Worm (Caenorhabditis elegans): ENCODE measurements around the gene F02A9.1.

F02A9.1 gene

DNA sequence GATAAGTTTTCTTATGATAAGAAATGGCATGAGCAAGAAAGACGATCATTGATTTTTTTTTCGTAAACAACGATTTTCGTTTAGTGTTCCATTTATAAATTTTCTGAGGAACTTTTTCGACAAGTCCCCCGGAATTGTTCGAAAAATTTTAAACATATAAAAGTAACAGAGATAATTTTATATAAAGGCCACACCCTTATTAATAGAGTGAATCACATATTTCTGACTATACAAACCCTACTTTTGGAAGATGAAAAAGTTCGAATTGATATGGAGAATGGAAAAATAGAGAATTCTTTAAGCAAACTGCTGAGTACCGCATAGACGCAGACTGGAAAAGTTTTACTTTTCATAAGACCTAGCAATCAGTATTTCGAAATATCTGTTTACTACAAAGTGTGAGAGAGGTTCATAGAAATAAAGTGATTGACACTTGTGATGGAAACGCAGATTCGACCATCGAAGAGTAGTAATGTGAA lies 26.4 kb downstream of the F02A9.1 start (continued):
- TF ChIP-seq efl-1 (optimal IDR thresholded peaks at IDR 0.05) (peak; percentile 46 to 66), efl-1 (GFP tag; optimal IDR thresholded peaks at IDR 0.05 in 1 of 2) (peak; percentile 53 to 95), nhr-84 (tag; optimal IDR thresholded peaks at IDR 0.05) (no peak), mab-9 (GFP tag; IDR thresholded peaks at IDR 0.05) (peak; percentile 80), zag-1 (tag; optimal IDR thresholded peaks at IDR 0.05) (no peak), snpc-4 (tag; optimal IDR thresholded peaks at IDR 0.05) (peak; percentile 47), F16B12.6 (tag; optimal IDR thresholded peaks at IDR 0.05) (peak; percentile 30), nhr-20 (tag; optimal IDR thresholded peaks at IDR 0.05) (peak; percentile 84), ceh-8 (GFP tag; optimal IDR thresholded peaks at IDR 0.05) (no peak), ces-1 (GFP tag; optimal IDR thresholded peaks at IDR 0.05) (no peak), unc-30 (tag; optimal IDR thresholded peaks at IDR 0.05) (no peak), elt-2 (tag; optimal IDR thresholded peaks at IDR 0.05) (peak; percentile 62), lin-15B (tag; optimal IDR thresholded peaks at IDR 0.05) (peak; percentile 23), nhr-77 (tag; optimal IDR thresholded peaks at IDR 0.05) (no peak), ceh-63 (GFP tag; optimal IDR thresholded peaks at IDR 0.05) (no peak), ama-1 (optimal IDR thresholded peaks at IDR 0.05) (peak; percentile 97), skn-1 (tag; optimal IDR thresholded peaks at IDR 0.05) (peak; percentile 97), pqm-1 (tag; optimal IDR thresholded peaks at IDR 0.05) (no peak), xbp-1 (tag; optimal IDR thresholded peaks at IDR 0.05) (peak; percentile 64), nhr-85 (tag) (peak; percentile 95), zip-4 (GFP tag; optimal IDR thresholded peaks at IDR 0.05) (peak; percentile 43), hpl-2 (GFP tag; optimal IDR thresholded peaks at IDR 0.05) (peak; percentile 35), irx-1 (tag; optimal IDR thresholded peaks at IDR 0.05) (peak; percentile 60), hlh-17 (GFP tag; optimal IDR thresholded peaks at IDR 0.05; ENCODE audit: borderline replicate concordance) (no peak), lin-13 (GFP tag; optimal IDR thresholded peaks at IDR 0.05) (peak; percentile 73), ceh-82 (tag; optimal IDR thresholded peaks at IDR 0.05) (peak in 1 of 3 experiments; percentile 58), tlp-1 (tag; optimal IDR thresholded peaks at IDR 0.05) (no peak), jun-1 (tag; optimal IDR thresholded peaks at IDR 0.05) (peak; percentile 3), ztf-4 (tag; optimal IDR thresholded peaks at IDR 0.05) (peak; percentile 91), ztf-11 (tag; optimal IDR thresholded peaks at IDR 0.05) (no peak), nhr-19 (GFP tag; conservative IDR thresholded peaks at IDR 0.05) (peak; percentile 83), mep-1 (tag; optimal IDR thresholded peaks at IDR 0.05) (peak; percentile 98), nhr-237 (tag; optimal IDR thresholded peaks at IDR 0.05) (peak; percentile 91), C16A3.4 (tag; optimal IDR thresholded peaks at IDR 0.05) (peak; percentile 76)

DNA sequence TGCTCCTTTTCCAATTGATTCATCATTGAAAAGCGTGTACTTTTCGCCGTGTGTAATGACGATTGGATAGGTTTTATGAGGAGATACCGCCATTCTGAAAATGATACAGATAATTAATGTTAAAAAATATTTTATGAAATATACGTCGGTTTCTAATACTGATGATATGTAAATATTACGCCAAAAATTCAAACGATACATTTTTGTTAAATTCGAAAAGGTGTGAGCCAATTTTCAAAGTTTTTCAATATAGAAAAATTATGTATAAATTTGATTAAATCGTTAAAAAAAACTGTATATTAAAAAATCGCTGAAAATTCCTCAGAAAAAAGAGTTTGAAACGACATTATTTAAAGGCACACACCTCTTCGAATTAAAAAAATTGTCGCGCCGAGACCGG lies 27.0 kb downstream of the F02A9.1 start, which contains the start of gene ikke-1:
ikke-1 (minus strand) TSS at position 101 of the 400 bp plus-strand sequence.
- TF ChIP-seq aha-1 (tag; optimal IDR thresholded peaks at IDR 0.05): no peak
- TF ChIP-seq nhr-20 (tag; optimal IDR thresholded peaks at IDR 0.05): no peak
- no peak for TF ChIP-seq egl-27 (tag; optimal IDR thresholded peaks at IDR 0.05)
- TF ChIP-seq ces-1 (GFP tag; optimal IDR thresholded peaks at IDR 0.05): no peak
- TF ChIP-seq snu-23 (GFP tag; optimal IDR thresholded peaks at IDR 0.05): no peak
- no peak for TF ChIP-seq unc-98 (GFP tag; IDR thresholded peaks at IDR 0.05)
- no peak for TF ChIP-seq xbp-1 (tag; optimal IDR thresholded peaks at IDR 0.05)
- TF ChIP-seq pax-3 (tag; optimal IDR thresholded peaks at IDR 0.05): no peak
- no peak for TF ChIP-seq egl-13 (tag; optimal IDR thresholded peaks at IDR 0.05)
- no peak for TF ChIP-seq nhr-12 (tag; optimal IDR thresholded peaks at IDR 0.05)
- TF ChIP-seq fkh-4 (tag; optimal IDR thresholded peaks at IDR 0.05; ENCODE audit: borderline replicate concordance): no peak
- TF ChIP-seq ets-5 (GFP tag; IDR thresholded peaks at IDR 0.05): no peak
- no peak for TF ChIP-seq nhr-71 (tag; optimal IDR thresholded peaks at IDR 0.05)
- no peak for TF ChIP-seq mdl-1 (tag; optimal IDR thresholded peaks at IDR 0.05)
- TF ChIP-seq ceh-90 (tag; optimal IDR thresholded peaks at IDR 0.05): no peak
- TF ChIP-seq C34B4.2 (tag; optimal IDR thresholded peaks at IDR 0.05): no peak
- no peak for TF ChIP-seq blmp-1 (tag; optimal IDR thresholded peaks at IDR 0.05)
- no peak for TF ChIP-seq sup-37 (GFP tag; optimal IDR thresholded peaks at IDR 0.05)
- TF ChIP-seq Y116A8C.19 (tag; optimal IDR thresholded peaks at IDR 0.05; ENCODE audit: borderline replicate concordance): no peak
